Worm (Caenorhabditis elegans) whole organism, L2 larva: Measurements from ENCODE around the gene F07F6.7.

Experiments used
- aly-2 ChIP-seq: fragments of 150-350 bp; optimal IDR thresholded peaks from 2 replicates; lab custom pipeline; 2014; ENCODE audit warnings: missing biosample characterization, missing genetic modification characterization
- elt-3 ChIP-seq: sonication (generic microtip); optimal IDR thresholded peaks from 2 replicates; lab custom pipeline; 2017; ENCODE audit warnings: missing biosample characterization, missing genetic modification characterization
- lin-11 ChIP-seq: fragments of 150-350 bp; sonication (generic microtip); optimal IDR thresholded peaks from 2 replicates; lab custom pipeline; 2014; ENCODE audit warnings: missing biosample characterization, missing genetic modification characterization, inconsistent platforms, mixed read lengths
- mab-5 ChIP-seq: fragments of 150-350 bp; optimal IDR thresholded peaks from 2 replicates; lab custom pipeline; 2014; ENCODE audit warnings: missing biosample characterization, missing genetic modification characterization
- mdl-1 ChIP-seq, 2 experiments: fragments of 150-350 bp in 1 of 2; sonication (generic microtip) in 1 of 2; optimal IDR thresholded peaks; 2 replicates each; lab custom pipeline; 2017; ENCODE audit warnings: missing biosample characterization in 2 of 2, missing genetic modification characterization in 2 of 2
- nhr-237 ChIP-seq: fragments of 150-350 bp; optimal IDR thresholded peaks from 2 replicates; lab custom pipeline; 2014; ENCODE audit warnings: missing biosample characterization, missing genetic modification characterization
- nhr-25 ChIP-seq: fragments of 150-350 bp; sonication (generic microtip); optimal IDR thresholded peaks from 3 replicates; lab custom pipeline; 2014; ENCODE audit warnings: missing biosample characterization, missing genetic modification characterization
- peb-1 ChIP-seq: fragments of 150-350 bp; optimal IDR thresholded peaks from 2 replicates; lab custom pipeline; 2014; ENCODE audit warnings: missing biosample characterization, missing genetic modification characterization
- zag-1 ChIP-seq: fragments of 150-350 bp; optimal IDR thresholded peaks from 2 replicates; lab custom pipeline; 2014; ENCODE audit warnings: missing biosample characterization, missing genetic modification characterization

ce11 chrII:5423832-5424231 lies at the start of gene F07F6.7:
- peak; percentile 13 for TF ChIP-seq nhr-25 (tag; lab: Kevin White, UChicago)
- TF ChIP-seq lin-11 (tag; lab: Kevin White, UChicago) = no peak
- TF ChIP-seq mab-5 (tag; lab: Kevin White, UChicago) = no peak
- TF ChIP-seq mdl-1 (tag; optimal IDR thresholded peaks at IDR 0.05; lab: Kevin White, UChicago) = no peak
- TF ChIP-seq aly-2 (tag; lab: Kevin White, UChicago) = no peak
- no peak for TF ChIP-seq zag-1 (tag; lab: Kevin White, UChicago)
- TF ChIP-seq elt-3 (tag; lab: Kevin White, UChicago) = no peak
- no peak for TF ChIP-seq peb-1
- no peak for TF ChIP-seq nhr-237 (tag; lab: Kevin White, UChicago)
